Fruit fly (Drosophila melanogaster) whole organism, wandering third instar larva: Measurements from ENCODE around the gene Inx5.
A peak's percentile ranks its signal among the peaks of the same experiment; 100 is the strongest.

Experiments used
- Abd-B ChIP-seq: fragments of >200 bp; optimal IDR thresholded peaks from 2 replicates; lab custom pipeline; 2017; ENCODE audit warnings: missing biosample characterization, missing genetic modification characterization
- Dfd ChIP-seq: fragments of >200 bp; optimal IDR thresholded peaks from 2 replicates; lab custom pipeline; 2017; ENCODE audit warnings: missing biosample characterization, missing genetic modification characterization
- Hr78 ChIP-seq: fragments of >200 bp; optimal IDR thresholded peaks from 2 replicates; lab custom pipeline; 2017; ENCODE audit warnings: missing biosample characterization, missing genetic modification characterization
- Jra ChIP-seq: sonication (Bioruptor generic); optimal IDR thresholded peaks from 2 replicates; lab custom pipeline; 2016; ENCODE audit warnings: missing biosample characterization, missing genetic modification characterization
- Myc ChIP-seq: fragments of >200 bp; optimal IDR thresholded peaks from 2 replicates; lab custom pipeline; 2017
- OdsH ChIP-seq: fragments of 200-800 bp; sonication (Bioruptor generic); optimal IDR thresholded peaks from 2 replicates; lab custom pipeline; 2016; ENCODE audit warnings: missing biosample characterization, mild to moderate bottlenecking, missing genetic modification characterization
- dsf ChIP-seq: sonication (Bioruptor generic); optimal IDR thresholded peaks from 2 replicates; lab custom pipeline; 2016; ENCODE audit warnings: missing biosample characterization, missing genetic modification characterization, borderline replicate concordance
- h ChIP-seq: fragments of 200-800 bp; sonication (Bioruptor generic); optimal IDR thresholded peaks from 3 replicates; lab custom pipeline; 2016; ENCODE audit warnings: missing biosample characterization, mild to moderate bottlenecking, missing genetic modification characterization
- pan ChIP-seq: fragments of >200 bp; optimal IDR thresholded peaks from 2 replicates; lab custom pipeline; 2017
- psq ChIP-seq: fragments of 200-800 bp; sonication (Bioruptor generic); optimal IDR thresholded peaks from 3 replicates; lab custom pipeline; 2017; ENCODE audit warnings: missing biosample characterization, mild to moderate bottlenecking, missing genetic modification characterization, moderate library complexity
- sage ChIP-seq: fragments of 200-800 bp; sonication (Bioruptor generic); optimal IDR thresholded peaks from 2 replicates; lab custom pipeline; 2016; ENCODE audit warnings: missing biosample characterization, mild to moderate bottlenecking, missing genetic modification characterization
- usp ChIP-seq: fragments of >200 bp; optimal IDR thresholded peaks from 2 replicates; lab custom pipeline; 2017; ENCODE audit warnings: missing biosample characterization, missing genetic modification characterization
- woc ChIP-seq: sonication (Bioruptor generic); optimal IDR thresholded peaks from 2 replicates; lab custom pipeline; 2016; ENCODE audit warnings: missing biosample characterization, mild to moderate bottlenecking, missing genetic modification characterization

DNA sequence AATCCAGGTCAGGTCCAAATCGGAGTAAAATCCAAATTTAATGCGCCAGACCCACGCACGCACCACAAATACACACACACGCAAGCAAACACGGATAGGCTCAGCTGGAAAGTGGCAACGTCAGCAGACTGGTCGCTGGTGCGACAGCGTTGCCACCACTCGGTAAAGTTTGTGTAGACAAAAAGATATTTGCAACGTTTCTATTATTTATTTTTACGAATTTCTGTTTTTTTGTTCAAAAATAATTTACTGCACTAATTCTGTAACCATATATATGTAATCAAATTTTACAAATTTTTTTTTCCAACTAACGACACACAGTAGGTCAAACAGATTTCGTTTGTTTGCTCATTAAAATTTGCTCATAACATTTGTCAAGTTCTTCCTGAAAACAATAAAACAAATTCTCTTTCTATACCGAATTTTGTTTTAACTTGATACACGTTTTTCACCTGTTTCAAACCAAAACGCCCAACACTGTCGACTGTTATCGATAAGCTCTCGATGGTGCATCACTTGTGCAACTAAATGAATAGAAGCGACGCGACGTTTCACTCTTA is 9.1 kb upstream of the Inx5 start, which contains the start of the genes CG7556 and CG7453:
- peak; percentile 59 for TF ChIP-seq OdsH
- no peak for TF ChIP-seq Abd-B (GFP tag; lab: Kevin White, UChicago)
- TF ChIP-seq Hr78 (GFP tag; lab: Kevin White, UChicago) = no peak
- no peak for TF ChIP-seq Dfd (GFP tag; lab: Kevin White, UChicago)
- peak; percentile 62 for TF ChIP-seq dsf (GFP tag; lab: Kevin White, UChicago)
- no peak for TF ChIP-seq sage
- TF ChIP-seq pan (lab: Kevin White, UChicago) = no peak
- peak; percentile 85 for TF ChIP-seq Jra (GFP tag; lab: Kevin White, UChicago)
- peak; percentile 87 for TF ChIP-seq Myc
- no peak for TF ChIP-seq usp (GFP tag; lab: Kevin White, UChicago)
- peak; percentile 84 for TF ChIP-seq woc (GFP tag; lab: Kevin White, UChicago)
- peak; percentile 82 for TF ChIP-seq h (GFP tag; lab: Kevin White, UChicago)
- peak; percentile 72 for TF ChIP-seq psq (GFP tag; lab: Kevin White, UChicago)
